Fruit fly (Drosophila melanogaster): ENCODE data around the gene CG14722.

CG14722 gene

DNA sequence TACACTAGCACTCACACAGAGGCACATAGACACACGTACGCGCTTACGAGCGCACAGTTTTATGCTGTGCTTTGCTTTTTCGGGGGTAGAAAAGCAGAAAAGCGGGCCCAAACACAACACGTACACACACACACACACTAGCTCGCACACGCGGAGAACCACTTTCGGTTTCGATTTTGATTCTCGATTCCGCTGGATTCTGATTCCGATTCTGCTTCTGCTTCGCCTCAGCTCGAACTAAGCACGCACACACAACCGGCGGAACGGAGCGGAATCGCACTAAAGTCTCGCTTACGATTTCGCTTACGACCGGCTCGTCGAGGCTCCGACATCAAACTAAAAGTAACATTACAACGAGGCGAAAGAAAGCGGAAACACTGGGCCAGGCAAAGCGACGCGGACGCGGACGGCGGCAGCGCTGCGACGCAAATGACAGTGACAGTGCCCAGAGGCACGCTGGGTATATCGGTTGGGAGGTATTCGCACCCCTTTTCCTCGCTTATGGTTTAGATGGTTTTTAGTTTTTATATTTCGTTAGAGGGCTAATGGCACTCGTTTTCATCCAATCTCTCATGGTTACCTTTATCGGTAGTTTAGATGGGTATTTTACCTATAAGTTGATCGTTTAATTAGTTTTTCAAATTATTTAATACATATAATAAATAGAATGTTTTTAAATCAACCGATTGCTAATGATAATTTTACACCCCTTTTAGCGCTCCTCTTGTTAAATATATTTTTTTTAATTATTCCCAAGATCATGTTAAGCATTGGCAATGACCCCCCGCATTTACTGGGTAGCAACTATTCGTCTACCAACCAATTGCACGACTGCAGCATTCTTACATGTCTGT, 36.5 kb downstream of the CG14722 start (continued):
- TF ChIP-seq CG13624 (GFP tag; optimal IDR thresholded peaks at IDR 0.05) (peak; percentile 52), Bteb2 (GFP tag; optimal IDR thresholded peaks at IDR 0.05) (peak; percentile 23), tx (GFP tag; optimal IDR thresholded peaks at IDR 0.05) (peak; percentile 12), CG9727 (GFP tag; optimal IDR thresholded peaks at IDR 0.05) (peak; percentile 87), CG3838 (GFP tag; optimal IDR thresholded peaks at IDR 0.05) (peak; percentile 14), nau (GFP tag; optimal IDR thresholded peaks at IDR 0.05) (no peak), CG7987 (GFP tag; optimal IDR thresholded peaks at IDR 0.05) (peak; percentile 69), Hr51 (GFP tag; optimal IDR thresholded peaks at IDR 0.05) (peak; percentile 53 to 58), GATAe (GFP tag; conservative IDR thresholded peaks at IDR 0.05) (no peak), dm (GFP tag; optimal IDR thresholded peaks at IDR 0.05) (peak; percentile 77), CG5245 (GFP tag; optimal IDR thresholded peaks at IDR 0.05) (no peak), gfzf (GFP tag; optimal IDR thresholded peaks at IDR 0.05) (no peak), CG13123 (GFP tag; optimal IDR thresholded peaks at IDR 0.05) (peak; percentile 27), Side (GFP tag; optimal IDR thresholded peaks at IDR 0.05) (peak; percentile 64), CG12104 (GFP tag; optimal IDR thresholded peaks at IDR 0.05) (peak; percentile 83), HLHmδ (GFP tag; optimal IDR thresholded peaks at IDR 0.05) (peak; percentile 86), CG33213 (GFP tag; optimal IDR thresholded peaks at IDR 0.05) (peak; percentile 58), CG12071 (GFP tag; optimal IDR thresholded peaks at IDR 0.05) (peak; percentile 8), Opbp (GFP tag; IDR thresholded peaks at IDR 0.05; ENCODE audit: partially characterized antibody) (peak; percentile 75), CHES-1-like (GFP tag; optimal IDR thresholded peaks at IDR 0.05) (peak; percentile 45), fd64A (GFP tag; optimal IDR thresholded peaks at IDR 0.05) (peak; percentile 72), kah (GFP tag; optimal IDR thresholded peaks at IDR 0.05) (peak; percentile 71), Taf1 (GFP tag; IDR thresholded peaks at IDR 0.05) (no peak), nom (GFP tag; optimal IDR thresholded peaks at IDR 0.05) (peak; percentile 10), CG1792 (GFP tag; optimal IDR thresholded peaks at IDR 0.05) (peak; percentile 21), Stat92E (GFP tag; optimal IDR thresholded peaks at IDR 0.05) (peak in 1 of 3 experiments; percentile 74), CG9215 (GFP tag; IDR thresholded peaks at IDR 0.05) (peak; percentile 55), CG7963 (GFP tag; IDR thresholded peaks at IDR 0.05; ENCODE audit: partially characterized antibody) (peak; percentile 37; the same call in 1 of the 3 replicates), pnt (GFP tag; optimal IDR thresholded peaks at IDR 0.05) (peak; percentile 40), CG8765 (GFP tag; IDR thresholded peaks at IDR 0.05) (no peak), CkIIα-i1 (GFP tag; IDR thresholded peaks at IDR 0.05) (no peak), NfI (GFP tag; optimal IDR thresholded peaks at IDR 0.05) (peak; percentile 48), sisA (GFP tag; IDR thresholded peaks at IDR 0.05) (peak; percentile 62), stwl (tag; optimal IDR thresholded peaks at IDR 0.05) (no peak), CG1602 (GFP tag; optimal IDR thresholded peaks at IDR 0.05) (peak; percentile 58), CG10543 (GFP tag; optimal IDR thresholded peaks at IDR 0.05) (peak; percentile 73), Ada2b (GFP tag; IDR thresholded peaks at IDR 0.05) (no peak), CG11723 (GFP tag; optimal IDR thresholded peaks at IDR 0.05) (peak; percentile 65), CG15479 (GFP tag; optimal IDR thresholded peaks at IDR 0.05) (no peak), CG17361 (GFP tag; IDR thresholded peaks at IDR 0.05) (peak; percentile 85), Kr (GFP tag; optimal IDR thresholded peaks at IDR 0.05) (peak; percentile 99), Poxn (GFP tag; IDR thresholded peaks at IDR 0.05) (no peak), sens (GFP tag) (peak; percentile 94), CG11456 (GFP tag; IDR thresholded peaks at IDR 0.05) (peak; percentile 71; the same call in 2 of the 3 replicates), CG12744 (GFP tag; optimal IDR thresholded peaks at IDR 0.05) (peak; percentile 37), nerfin-1 (tag; optimal IDR thresholded peaks at IDR 0.05) (peak; percentile 61), Ravus (GFP tag; IDR thresholded peaks at IDR 0.05) (no peak), bowl (GFP tag; IDR thresholded peaks at IDR 0.05) (peak; percentile 41; the same call in 1 of the 2 replicates)
